Fruit fly (Drosophila melanogaster) whole organism, wandering third instar larva: ENCODE data around the gene Orc2.

Source experiments
- Abd-B ChIP-seq: fragments of >200 bp; optimal IDR thresholded peaks from 2 replicates; lab custom pipeline; 2017; ENCODE audit warnings: missing biosample characterization, missing genetic modification characterization
- CG32264 ChIP-seq: fragments of 200-800 bp; sonication (Bioruptor generic); optimal IDR thresholded peaks from 2 replicates; lab custom pipeline; 2016; ENCODE audit warnings: missing biosample characterization, missing genetic modification characterization
- CG9705 ChIP-seq: fragments of 200-800 bp; sonication (Bioruptor generic); optimal IDR thresholded peaks from 2 replicates; lab custom pipeline; 2018; ENCODE audit warnings: missing biosample characterization, mild to moderate bottlenecking, missing genetic modification characterization
- Dif ChIP-seq: fragments of 200-275, 200-300 bp; sonication (Bioruptor generic); optimal IDR thresholded peaks from 2 replicates; lab custom pipeline; 2018; ENCODE audit warnings: missing biosample characterization, missing genetic modification characterization; ENCODE audit not compliant: partially characterized antibody
- HLH106 ChIP-seq: fragments of 200-800 bp; optimal IDR thresholded peaks from 3 replicates; lab custom pipeline; 2019; ENCODE audit warnings: missing biosample characterization, mild to moderate bottlenecking, missing genetic modification characterization, moderate library complexity
- Hr78 ChIP-seq: fragments of >200 bp; optimal IDR thresholded peaks from 2 replicates; lab custom pipeline; 2017; ENCODE audit warnings: missing biosample characterization, missing genetic modification characterization
- Hr83 ChIP-seq: fragments of 200-300 bp; sonication (Bioruptor generic); optimal IDR thresholded peaks from 2 replicates; lab custom pipeline; 2016; ENCODE audit warnings: missing biosample characterization, mild to moderate bottlenecking, missing genetic modification characterization, moderate library complexity; ENCODE audit not compliant: poor library complexity, severe bottlenecking
- fru ChIP-seq: fragments of 200-800 bp; sonication (Bioruptor generic); optimal IDR thresholded peaks from 3 replicates; lab custom pipeline; 2016; ENCODE audit warnings: missing biosample characterization, mild to moderate bottlenecking, missing genetic modification characterization
- h ChIP-seq: fragments of 200-800 bp; sonication (Bioruptor generic); optimal IDR thresholded peaks from 3 replicates; lab custom pipeline; 2016; ENCODE audit warnings: missing biosample characterization, mild to moderate bottlenecking, missing genetic modification characterization
- pan ChIP-seq: fragments of >200 bp; optimal IDR thresholded peaks from 2 replicates; lab custom pipeline; 2017
- psq ChIP-seq: fragments of 200-800 bp; sonication (Bioruptor generic); optimal IDR thresholded peaks from 3 replicates; lab custom pipeline; 2017; ENCODE audit warnings: missing biosample characterization, mild to moderate bottlenecking, missing genetic modification characterization, moderate library complexity
- usp ChIP-seq: fragments of >200 bp; optimal IDR thresholded peaks from 2 replicates; lab custom pipeline; 2017; ENCODE audit warnings: missing biosample characterization, missing genetic modification characterization

DNA sequence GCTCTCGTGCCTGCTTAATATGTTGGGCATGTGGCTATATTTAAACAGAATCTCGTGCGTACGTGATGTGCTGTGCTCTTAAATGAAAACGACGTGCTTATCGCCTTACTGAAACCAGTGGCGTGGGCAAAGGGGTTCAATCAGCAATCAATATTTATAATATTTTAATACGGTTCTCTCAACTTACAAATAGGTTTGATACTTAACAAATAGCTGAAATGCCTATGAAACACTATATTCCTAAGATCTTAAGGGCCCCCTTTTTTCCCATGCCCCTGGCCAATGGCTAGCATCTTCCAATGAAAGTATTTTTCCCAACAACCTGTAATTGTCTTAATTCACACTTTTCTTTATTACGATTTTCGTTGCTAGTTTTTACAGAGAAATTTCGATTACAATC, 49.0 kb upstream of the Orc2 start:
- peak; percentile 41 for TF ChIP-seq psq (GFP tag; lab: Kevin White, UChicago)
- peak; percentile 73 for TF ChIP-seq h (GFP tag; lab: Kevin White, UChicago)
- TF ChIP-seq CG32264 (GFP tag; lab: Kevin White, UChicago) = no peak
- TF ChIP-seq pan = no peak
- no peak for TF ChIP-seq CG9705 (GFP tag; lab: Kevin White, UChicago)
- no peak for TF ChIP-seq Hr78 (GFP tag; lab: Kevin White, UChicago)
- TF ChIP-seq HLH106 (tag; lab: Kevin White, UChicago) = peak; percentile 67
- TF ChIP-seq Dif (GFP tag; lab: Kevin White, UChicago) = no peak
- TF ChIP-seq Abd-B (GFP tag; lab: Kevin White, UChicago) = no peak
- no peak for TF ChIP-seq usp (GFP tag; lab: Kevin White, UChicago)
- no peak for TF ChIP-seq Hr83
- TF ChIP-seq fru (GFP tag; lab: Kevin White, UChicago) = peak; percentile 48
